3 fruit fly cellular contexts compared by ENCODE assay signal in the genomic region with DNA sequence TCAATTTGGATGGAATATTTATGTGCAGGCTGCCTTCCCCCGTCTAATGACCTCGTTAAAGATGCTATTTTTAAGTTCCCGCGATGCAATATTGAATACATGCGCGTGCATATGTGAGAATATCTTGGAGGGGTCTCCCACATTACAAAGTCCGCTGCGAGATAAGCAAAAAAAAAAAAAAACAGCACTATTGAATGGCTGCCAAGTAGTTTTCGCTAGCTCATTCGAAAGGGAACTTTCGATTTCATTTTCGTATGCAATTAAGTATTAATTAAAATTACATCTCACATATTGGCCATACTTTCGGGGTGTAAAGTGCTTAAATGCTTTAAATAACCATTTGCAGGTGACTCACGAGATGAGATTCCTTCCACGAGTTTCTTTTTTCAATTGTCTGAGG.
TF ChIP-seq lines count a peak whose summit lies in the region.

No protein-coding gene starts in this region.

- no peak for TF ChIP-seq CTCF in whole organism, embryonic (GFP tag; optimal IDR thresholded peaks at IDR 0.05; lab: Kevin White, UChicago)

TF ChIP-seq in whole organism, embryonic, 481 proteins besides CTCF, POLR2A, EP300 and RAD21 (continues in another document):
- no peak for TF ChIP-seq CG4360 (GFP tag; IDR thresholded peaks at IDR 0.05; lab: Robert Waterston, UW)
- no peak for TF ChIP-seq cad (GFP tag; optimal IDR thresholded peaks at IDR 0.05; lab: Kevin White, UChicago)
- TF ChIP-seq CG16863 (GFP tag; optimal IDR thresholded peaks at IDR 0.05; lab: Kevin White, UChicago): no peak
- TF ChIP-seq odd (GFP tag; optimal IDR thresholded peaks at IDR 0.05; lab: Kevin White, UChicago): no peak
- no peak for TF ChIP-seq gcm (GFP tag; optimal IDR thresholded peaks at IDR 0.05; lab: Kevin White, UChicago)
- TF ChIP-seq sens (GFP tag; lab: Kevin White, UChicago): peak; percentile 48
- no peak for TF ChIP-seq E2f1 (GFP tag; IDR thresholded peaks at IDR 0.05; lab: Robert Waterston, UW)
- TF ChIP-seq prd (optimal IDR thresholded peaks at IDR 0.05; lab: Kevin White, UChicago): no peak
- no peak for TF ChIP-seq prd (GFP tag; IDR thresholded peaks at IDR 0.05; lab: Robert Waterston, UW)
- no peak for TF ChIP-seq Awh (GFP tag; IDR thresholded peaks at IDR 0.05; lab: Robert Waterston, UW)
- TF ChIP-seq chinmo (GFP tag; IDR thresholded peaks at IDR 0.05; lab: Robert Waterston, UW; ENCODE audit: partially characterized antibody): 0 out of 4 replicates have a peak, but pooled peaks have one; percentile 5
- TF ChIP-seq hth (optimal IDR thresholded peaks at IDR 0.05; lab: Kevin White, UChicago): no peak
- no peak for TF ChIP-seq CG11093 (GFP tag; IDR thresholded peaks at IDR 0.05; lab: Robert Waterston, UW)
- no peak for TF ChIP-seq CG10654 (GFP tag; optimal IDR thresholded peaks at IDR 0.05; lab: Kevin White, UChicago)
- no peak for TF ChIP-seq CG2875 (GFP tag; optimal IDR thresholded peaks at IDR 0.05; lab: Kevin White, UChicago)
- peak; percentile 77 for TF ChIP-seq nom (GFP tag; optimal IDR thresholded peaks at IDR 0.05; lab: Kevin White, UChicago)
- TF ChIP-seq crol (GFP tag; IDR thresholded peaks at IDR 0.05; lab: Robert Waterston, UW): no peak
- no peak for TF ChIP-seq HLH3B (GFP tag; IDR thresholded peaks at IDR 0.05; lab: Robert Waterston, UW)
- TF ChIP-seq tin (GFP tag; optimal IDR thresholded peaks at IDR 0.05; lab: Kevin White, UChicago): no peak
- TF ChIP-seq fd64A (GFP tag; optimal IDR thresholded peaks at IDR 0.05; lab: Kevin White, UChicago): no peak
- no peak for TF ChIP-seq Dll (GFP tag; IDR thresholded peaks at IDR 0.05; lab: Robert Waterston, UW; ENCODE audit: partially characterized antibody)
- TF ChIP-seq Deaf1 (tag; optimal IDR thresholded peaks at IDR 0.05; lab: Kevin White, UChicago): no peak
- peak; percentile 53; the same call in 1 of the 2 replicates for TF ChIP-seq Drgx (GFP tag; IDR thresholded peaks at IDR 0.05; lab: Robert Waterston, UW)
- no peak for TF ChIP-seq nerfin-2 (GFP tag; IDR thresholded peaks at IDR 0.05; lab: Robert Waterston, UW; ENCODE audit: partially characterized antibody)
- TF ChIP-seq schlank (tag; optimal IDR thresholded peaks at IDR 0.05; lab: Kevin White, UChicago): no peak
- TF ChIP-seq CG2199 (GFP tag; IDR thresholded peaks at IDR 0.05; lab: Robert Waterston, UW): 0 out of 3 replicates have a peak, but pooled peaks have one; percentile 58
- TF ChIP-seq aop (GFP tag; IDR thresholded peaks at IDR 0.05; lab: Robert Waterston, UW): no peak
- TF ChIP-seq disco-r (GFP tag; optimal IDR thresholded peaks at IDR 0.05; lab: Kevin White, UChicago): no peak
- TF ChIP-seq CG16813 (GFP tag; IDR thresholded peaks at IDR 0.05; lab: Robert Waterston, UW; ENCODE audit: partially characterized antibody): no peak

TF ChIP-seq in whole organism, prepupa, 60 proteins besides CTCF, POLR2A, EP300 and RAD21 (continues in another document):
- TF ChIP-seq spab (GFP tag; optimal IDR thresholded peaks at IDR 0.05; lab: Kevin White, UChicago) (peak; percentile 29), Hr38 (GFP tag; optimal IDR thresholded peaks at IDR 0.05; lab: Kevin White, UChicago) (no peak), Sox15 (GFP tag; optimal IDR thresholded peaks at IDR 0.05; lab: Kevin White, UChicago) (no peak), CG6808 (GFP tag; optimal IDR thresholded peaks at IDR 0.05; lab: Kevin White, UChicago) (peak; percentile 49), CG34406 (GFP tag; optimal IDR thresholded peaks at IDR 0.05; lab: Kevin White, UChicago) (no peak), acj6 (GFP tag; optimal IDR thresholded peaks at IDR 0.05; lab: Kevin White, UChicago) (no peak), Hr39 (GFP tag; optimal IDR thresholded peaks at IDR 0.05; lab: Kevin White, UChicago) (no peak), eg (GFP tag; IDR thresholded peaks at IDR 0.05; lab: Robert Waterston, UW) (peak; percentile 63; the same call in 1 of the 3 replicates), Ets21C (GFP tag; optimal IDR thresholded peaks at IDR 0.05; lab: Kevin White, UChicago) (no peak), Blimp-1 (GFP tag; optimal IDR thresholded peaks at IDR 0.05; lab: Kevin White, UChicago) (no peak), CG4318 (GFP tag; optimal IDR thresholded peaks at IDR 0.05; lab: Kevin White, UChicago) (no peak), dac (GFP tag; optimal IDR thresholded peaks at IDR 0.05; lab: Kevin White, UChicago) (no peak), CG1621 (tag; optimal IDR thresholded peaks at IDR 0.05; lab: Kevin White, UChicago) (no peak), CG8632 (GFP tag; optimal IDR thresholded peaks at IDR 0.05; lab: Kevin White, UChicago) (no peak), Hr4 (GFP tag; optimal IDR thresholded peaks at IDR 0.05; lab: Kevin White, UChicago) (peak; percentile 28), CG11294 (GFP tag; IDR thresholded peaks at IDR 0.05; lab: Robert Waterston, UW) (no peak), ss (GFP tag; optimal IDR thresholded peaks at IDR 0.05; lab: Kevin White, UChicago) (peak in 1 of 2 experiments; percentile 39), salr (GFP tag; optimal IDR thresholded peaks at IDR 0.05; lab: Kevin White, UChicago) (peak in 1 of 2 experiments; percentile 13), Sox14 (GFP tag; optimal IDR thresholded peaks at IDR 0.05; lab: Kevin White, UChicago) (no peak), cyc (GFP tag; optimal IDR thresholded peaks at IDR 0.05; lab: Kevin White, UChicago) (no peak), pdm3 (GFP tag; optimal IDR thresholded peaks at IDR 0.05; lab: Kevin White, UChicago) (no peak), CG31627 (GFP tag; optimal IDR thresholded peaks at IDR 0.05; lab: Kevin White, UChicago) (no peak), Lpt (GFP tag; optimal IDR thresholded peaks at IDR 0.05; lab: Kevin White, UChicago) (peak; percentile 42), fkh (GFP tag; optimal IDR thresholded peaks at IDR 0.05; lab: Kevin White, UChicago) (no peak), CG15336 (GFP tag; IDR thresholded peaks at IDR 0.05; lab: Robert Waterston, UW) (no peak; the same call in 1 of the 2 replicates), vri (GFP tag; optimal IDR thresholded peaks at IDR 0.05; lab: Kevin White, UChicago) (no peak), CG10669 (GFP tag; optimal IDR thresholded peaks at IDR 0.05; lab: Kevin White, UChicago) (peak; percentile 10), dsx (GFP tag; optimal IDR thresholded peaks at IDR 0.05; lab: Kevin White, UChicago; ENCODE audit: poor library complexity, severe bottlenecking) (peak; percentile 12), CG8119 (GFP tag; IDR thresholded peaks at IDR 0.05; lab: Robert Waterston, UW) (peak; percentile 55; the same call in 2 of the 3 replicates), Eip75B (GFP tag; optimal IDR thresholded peaks at IDR 0.05; lab: Kevin White, UChicago) (no peak), net (GFP tag; optimal IDR thresholded peaks at IDR 0.05; lab: Kevin White, UChicago) (no peak)

TF ChIP-seq in whole organism, pupa, 21 proteins besides CTCF, POLR2A, EP300 and RAD21:
- TF ChIP-seq CG8301 (tag; optimal IDR thresholded peaks at IDR 0.05; lab: Kevin White, UChicago) (peak; percentile 26), CG15710 (tag; optimal IDR thresholded peaks at IDR 0.05; lab: Kevin White, UChicago) (no peak), CG8159 (tag; optimal IDR thresholded peaks at IDR 0.05; lab: Kevin White, UChicago) (peak; percentile 31), gl (tag; optimal IDR thresholded peaks at IDR 0.05; lab: Kevin White, UChicago) (peak; percentile 52), Ets98B (GFP tag; IDR thresholded peaks at IDR 0.05; lab: Robert Waterston, UW) (peak; percentile 57), D1 (tag; optimal IDR thresholded peaks at IDR 0.05; lab: Kevin White, UChicago) (no peak), Pif1A (GFP tag; optimal IDR thresholded peaks at IDR 0.05; lab: Kevin White, UChicago) (no peak), EcR (GFP tag; optimal IDR thresholded peaks at IDR 0.05; lab: Kevin White, UChicago) (no peak), CG32121 (GFP tag; IDR thresholded peaks at IDR 0.05; lab: Robert Waterston, UW) (peak; percentile 58), CG14655 (GFP tag; optimal IDR thresholded peaks at IDR 0.05; lab: Kevin White, UChicago) (peak; percentile 60), CG13204 (GFP tag; optimal IDR thresholded peaks at IDR 0.05; lab: Kevin White, UChicago) (no peak), CG4496 (GFP tag; IDR thresholded peaks at IDR 0.05; lab: Robert Waterston, UW) (peak; percentile 61; the same call in 1 of the 3 replicates)
